Fruit fly (Drosophila melanogaster) Kc167 (cell line): ENCODE data around the gene CG9231.

Experiments
- psq ChIP-seq: fragments of >200 bp; optimal IDR thresholded peaks from 2 replicates; lab custom pipeline; 2017; ENCODE audit warnings: missing external identifiers
- ttk ChIP-seq: sonication (Bioruptor generic); optimal IDR thresholded peaks from 2 replicates; lab custom pipeline; 2017; ENCODE audit warnings: missing external identifiers

DNA sequence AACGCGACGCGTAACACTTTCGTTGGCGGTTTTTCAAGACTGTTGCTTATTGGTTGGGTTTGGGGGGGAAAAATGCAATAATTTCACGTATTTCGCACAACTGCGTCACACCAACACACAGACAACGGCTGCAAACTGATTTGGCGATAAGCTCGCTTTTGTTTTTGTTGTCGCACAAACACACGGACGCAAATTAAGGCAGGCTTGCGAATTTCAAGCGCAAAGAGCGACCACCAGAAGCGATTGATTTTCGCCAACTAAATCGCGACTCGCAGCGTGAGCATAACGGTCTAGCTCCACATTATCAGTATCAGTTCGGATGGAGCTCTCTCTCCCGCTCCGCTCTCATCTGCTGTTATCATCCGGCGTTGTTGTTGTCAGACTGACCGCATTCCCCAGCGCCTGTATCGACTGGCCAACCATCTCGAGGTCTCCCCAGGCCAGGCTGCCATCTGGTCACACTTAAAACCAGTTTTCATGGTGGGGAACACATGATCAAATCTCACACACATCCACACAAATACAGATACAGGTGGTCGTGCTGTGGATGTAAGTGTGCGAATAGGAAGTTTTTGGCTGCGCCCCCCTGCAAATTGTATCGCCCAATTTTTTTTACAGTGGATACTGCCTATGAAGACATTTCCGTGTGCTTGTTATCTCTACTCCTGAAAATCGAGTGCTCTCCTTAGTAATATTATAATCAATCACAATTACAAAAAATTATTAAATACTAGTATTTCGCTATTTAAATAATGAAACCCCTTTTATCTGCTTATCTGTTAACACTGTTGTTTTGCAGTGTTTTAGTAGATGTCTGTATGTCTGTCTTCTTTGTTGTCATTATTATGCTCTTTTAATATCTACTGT lies 47.2 kb upstream of the CG9231 start:
- TF ChIP-seq ttk (lab: Kevin White, UChicago), result no peak
- no peak for TF ChIP-seq psq (lab: Kevin White, UChicago)
